Worm (Caenorhabditis elegans) whole organism, midembryonic: Measurements from ENCODE around the gene orc-5.

ENCODE experiments used
- flt-1 ChIP-seq: fragments of 200-800 bp; sonication (Bioruptor generic); IDR thresholded peaks from 2 replicates; pipeline ENCODE4 v1.3.6; 2022; ENCODE audit warnings: missing genetic modification characterization, missing compliant biosample characterization
- klf-2 ChIP-seq: fragments of 200-800 bp; sonication (Bioruptor generic); conservative IDR thresholded peaks from 2 replicates; pipeline ENCODE4 v1.3.6; 2022; ENCODE audit warnings: missing genetic modification reagents, missing genetic modification characterization, missing compliant biosample characterization
- med-1 ChIP-seq: sonication (generic microtip); optimal IDR thresholded peaks from 2 replicates; lab custom pipeline; 2017; ENCODE audit warnings: missing genetic modification characterization, mild to moderate bottlenecking, missing compliant biosample characterization, antibody characterized with exemption, missing genetic modification reagents; ENCODE audit not compliant: insufficient read depth
- ref-1 ChIP-seq: fragments of 200-800 bp; sonication (Bioruptor generic); conservative IDR thresholded peaks from 2 replicates; pipeline ENCODE4 v1.3.6; 2022; ENCODE audit warnings: missing genetic modification reagents, missing genetic modification characterization, missing compliant biosample characterization
- ztf-23 ChIP-seq: fragments of 200-800 bp; sonication (Bioruptor generic); IDR thresholded peaks from 2 replicates; pipeline ENCODE4 v1.3.6; 2022; ENCODE audit warnings: missing genetic modification reagents, missing genetic modification characterization, missing compliant biosample characterization
- ztf-29 ChIP-seq: fragments of 200-800 bp; sonication (Bioruptor generic); IDR thresholded peaks from 2 replicates; pipeline ENCODE4 v1.3.6; 2022; ENCODE audit warnings: missing genetic modification reagents, missing genetic modification characterization, missing compliant biosample characterization

DNA sequence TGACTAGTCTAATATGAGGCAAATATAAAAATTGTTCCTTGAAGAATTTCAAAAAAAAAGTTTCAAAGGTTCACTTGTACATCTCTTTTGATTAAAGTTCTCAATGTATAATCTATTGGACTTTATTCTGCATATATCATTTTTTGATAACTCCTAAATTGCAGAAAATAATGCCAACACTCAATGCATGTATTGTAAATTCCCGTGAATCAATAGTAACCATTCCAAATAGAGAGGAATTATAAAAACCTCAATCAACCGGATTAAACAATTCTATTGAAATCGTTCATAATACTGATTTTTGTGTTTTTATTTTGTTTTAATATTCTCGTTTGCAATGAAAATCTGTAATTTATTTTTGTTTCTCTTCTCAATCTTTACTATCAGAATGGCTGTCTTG lies 30.7 kb upstream of the orc-5 start, which contains the start of gene T25B9.12:
- TF ChIP-seq ztf-23 (GFP tag; lab: Robert Waterston, UW), result no peak
- TF ChIP-seq med-1 (GFP tag; lab: Kevin White, UChicago), result no peak
- TF ChIP-seq ztf-29 (GFP tag; lab: Robert Waterston, UW), result no peak
- no peak for TF ChIP-seq klf-2
- TF ChIP-seq flt-1 (GFP tag; lab: Robert Waterston, UW), result no peak
- TF ChIP-seq ref-1 (GFP tag; lab: Robert Waterston, UW), result no peak
